Worm (Caenorhabditis elegans): ENCODE results near the gene Y73C8B.1.

Y73C8B.1 gene

DNA sequence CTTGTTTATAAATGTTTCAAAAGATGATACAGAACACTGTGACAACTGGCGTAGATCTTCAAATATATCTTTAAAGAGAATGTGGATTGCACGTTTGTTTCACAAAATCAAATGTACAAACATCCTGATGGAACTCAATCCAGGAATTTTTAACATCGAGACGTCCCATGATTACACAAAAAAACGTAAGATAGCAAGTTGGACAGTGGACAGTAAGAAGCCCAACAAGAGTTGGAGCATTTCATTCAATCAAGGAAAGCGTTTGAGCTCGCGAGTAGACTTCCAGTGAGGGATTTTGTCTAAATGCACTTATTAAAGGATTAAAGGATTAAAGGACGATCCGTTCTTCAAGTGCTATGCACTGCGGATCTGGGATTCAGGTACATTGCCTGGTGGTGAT, 37.4 kb downstream of the Y73C8B.1 start, which contains the start of gene C36C5.12:
Gene C36C5.12 (minus strand): TSS at position 101 of the 400 bp plus-strand sequence.
- TF ChIP-seq cnd-1 (tag; optimal IDR thresholded peaks at IDR 0.05) (no peak), mep-1 (tag; optimal IDR thresholded peaks at IDR 0.05) (no peak), lin-32 (GFP tag; optimal IDR thresholded peaks at IDR 0.05) (no peak), pha-4 (tag; optimal IDR thresholded peaks at IDR 0.05) (no peak), tbx-8 (GFP tag; optimal IDR thresholded peaks at IDR 0.05) (no peak)

- TF ChIP-seq ceh-43 (GFP tag; optimal IDR thresholded peaks at IDR 0.05), result no peak
- no peak for TF ChIP-seq pha-4 (tag; optimal IDR thresholded peaks at IDR 0.05)
- TF ChIP-seq sptf-1 (tag; optimal IDR thresholded peaks at IDR 0.05), result no peak
- no peak for TF ChIP-seq bed-3 (GFP tag; optimal IDR thresholded peaks at IDR 0.05)
- TF ChIP-seq snpc-4 (tag; optimal IDR thresholded peaks at IDR 0.05), result no peak
- no peak for TF ChIP-seq unc-39 (tag; optimal IDR thresholded peaks at IDR 0.05)
- no peak for TF ChIP-seq cnd-1 (tag; optimal IDR thresholded peaks at IDR 0.05)
- TF ChIP-seq elt-1 (tag; optimal IDR thresholded peaks at IDR 0.05; ENCODE audit: borderline replicate concordance, insufficient read depth), result no peak
- no peak for TF ChIP-seq ztf-11 (tag; optimal IDR thresholded peaks at IDR 0.05)
- no peak for TF ChIP-seq unc-120 (tag; optimal IDR thresholded peaks at IDR 0.05; ENCODE audit: poor library complexity, severe bottlenecking)
- TF ChIP-seq ceh-39 (tag; optimal IDR thresholded peaks at IDR 0.05), result no peak
- TF ChIP-seq sem-2 (GFP tag; optimal IDR thresholded peaks at IDR 0.05), result no peak
- no peak for TF ChIP-seq zip-8 (tag; optimal IDR thresholded peaks at IDR 0.05)
- TF ChIP-seq ces-1 (GFP tag; optimal IDR thresholded peaks at IDR 0.05), result no peak
- TF ChIP-seq nhr-76 (tag; optimal IDR thresholded peaks at IDR 0.05), result no peak
- TF ChIP-seq nhr-237 (tag; optimal IDR thresholded peaks at IDR 0.05), result no peak
Measured at ce11 chrV:3158379-3158778, 38.3 kb downstream of the Y73C8B.1 start.

ce11 chrV:3156786-3157185, 39.9 kb downstream of the Y73C8B.1 start, which contains the start of gene exh-1:
TSS of gene exh-1 (plus strand) at chrV:3157086.
- no peak for TF ChIP-seq mls-2 (tag; optimal IDR thresholded peaks at IDR 0.05)
- no peak for TF ChIP-seq unc-39 (tag; optimal IDR thresholded peaks at IDR 0.05)
- no peak for TF ChIP-seq nhr-12 (tag; optimal IDR thresholded peaks at IDR 0.05)
- TF ChIP-seq lsy-2 (tag; optimal IDR thresholded peaks at IDR 0.05), result no peak
- TF ChIP-seq lin-32 (GFP tag; optimal IDR thresholded peaks at IDR 0.05), result no peak
- no peak for TF ChIP-seq ceh-83 (GFP tag; optimal IDR thresholded peaks at IDR 0.05)
- no peak for TF ChIP-seq M03D4.4 (tag; optimal IDR thresholded peaks at IDR 0.05)
- no peak for TF ChIP-seq mab-5 (tag; optimal IDR thresholded peaks at IDR 0.05)
- no peak for TF ChIP-seq unc-120 (tag; optimal IDR thresholded peaks at IDR 0.05; ENCODE audit: poor library complexity, severe bottlenecking)

DNA sequence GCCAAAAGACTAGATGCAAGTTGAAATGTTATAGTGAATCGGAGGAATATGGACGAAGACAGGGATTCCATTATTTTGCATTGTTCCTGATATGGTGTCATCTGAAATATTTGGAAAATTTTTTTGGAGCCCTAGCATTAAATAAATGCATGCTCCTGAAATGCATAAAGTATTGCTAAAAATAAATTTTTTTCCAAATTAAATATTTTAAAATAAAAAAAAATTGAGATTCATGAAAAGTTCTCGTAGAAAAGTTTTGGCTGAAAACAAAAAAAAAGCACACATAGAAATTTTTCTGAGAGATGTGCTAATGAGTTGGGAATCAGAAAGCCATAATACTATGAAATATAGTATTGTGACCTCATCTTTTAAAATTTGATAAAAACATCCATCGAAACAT, 41.6 kb downstream of the Y73C8B.1 start, which contains the start of gene srab-7:
Gene srab-7 (minus strand): TSS at position 101 of the 400 bp plus-strand sequence.
- TF ChIP-seq ces-1 (GFP tag; optimal IDR thresholded peaks at IDR 0.05) (no peak), nhr-76 (tag; optimal IDR thresholded peaks at IDR 0.05) (no peak)

- TF ChIP-seq unc-62 (GFP tag; optimal IDR thresholded peaks at IDR 0.05) (no peak), hlh-1 (tag; optimal IDR thresholded peaks at IDR 0.05) (no peak), ham-2 (GFP tag; optimal IDR thresholded peaks at IDR 0.05) (no peak), mep-1 (tag; optimal IDR thresholded peaks at IDR 0.05) (no peak), ceh-39 (tag; optimal IDR thresholded peaks at IDR 0.05) (no peak), sem-2 (GFP tag; optimal IDR thresholded peaks at IDR 0.05) (no peak), bed-3 (GFP tag; optimal IDR thresholded peaks at IDR 0.05) (no peak), elt-1 (tag; optimal IDR thresholded peaks at IDR 0.05; ENCODE audit: borderline replicate concordance, insufficient read depth) (no peak)
Measured at ce11 chrV:3151862-3152261, 44.8 kb downstream of the Y73C8B.1 start, which contains the start of gene srab-6. TSS of gene srab-6 (minus strand) at chrV:3151962.

- no peak for TF ChIP-seq lin-13 (tag; optimal IDR thresholded peaks at IDR 0.05)
- no peak for TF ChIP-seq zip-8 (tag; optimal IDR thresholded peaks at IDR 0.05)
- TF ChIP-seq ceh-39 (tag; optimal IDR thresholded peaks at IDR 0.05), result no peak
- no peak for TF ChIP-seq hlh-1 (tag; optimal IDR thresholded peaks at IDR 0.05)
- TF ChIP-seq unc-62 (GFP tag; optimal IDR thresholded peaks at IDR 0.05), result no peak
- TF ChIP-seq nhr-2 (tag; optimal IDR thresholded peaks at IDR 0.05), result no peak
- no peak for TF ChIP-seq ceh-83 (GFP tag; optimal IDR thresholded peaks at IDR 0.05)
- TF ChIP-seq ztf-11 (tag; optimal IDR thresholded peaks at IDR 0.05), result no peak
- TF ChIP-seq elt-1 (tag; optimal IDR thresholded peaks at IDR 0.05; ENCODE audit: borderline replicate concordance, insufficient read depth), result no peak
- no peak for TF ChIP-seq pha-4 (tag; optimal IDR thresholded peaks at IDR 0.05)
- no peak for TF ChIP-seq flh-1 (GFP tag; optimal IDR thresholded peaks at IDR 0.05)
Measured at ce11 chrV:3149910-3150428, 46.7 kb downstream of the Y73C8B.1 start.

All from whole organism, mixed stage, embryonic.